Worm (Caenorhabditis elegans): ENCODE data around the gene F59E12.9.

DNA sequence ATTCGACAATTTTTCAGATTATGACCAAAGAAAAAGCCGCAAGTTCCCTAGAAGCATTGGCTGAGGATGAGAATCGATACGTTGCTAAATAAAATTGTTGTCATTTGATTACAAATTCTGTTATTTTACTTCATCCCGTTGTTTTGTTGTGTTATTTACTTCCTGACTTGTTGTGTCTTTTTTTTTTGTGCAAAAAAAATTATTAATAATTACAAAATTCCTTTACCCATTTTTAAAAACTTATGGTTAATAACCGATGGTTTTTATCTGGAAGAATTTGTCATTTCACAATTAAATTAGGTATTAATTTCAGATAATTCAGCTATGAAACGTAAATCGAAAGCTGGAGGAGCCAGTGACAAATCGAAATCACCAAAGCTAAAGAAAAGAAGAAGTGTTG, 50.6 kb downstream of the F59E12.9 start, which contains the start of gene C17G10.1:
- TF ChIP-seq spr-1 (tag; optimal IDR thresholded peaks at IDR 0.05) (no peak), nhr-28 (tag; optimal IDR thresholded peaks at IDR 0.05) (no peak), aly-2 (tag; optimal IDR thresholded peaks at IDR 0.05) (no peak), zag-1 (tag; optimal IDR thresholded peaks at IDR 0.05) (no peak), zip-2 (tag; optimal IDR thresholded peaks at IDR 0.05) (no peak), spr-3 (GFP tag; optimal IDR thresholded peaks at IDR 0.05) (no peak), ces-1 (GFP tag; optimal IDR thresholded peaks at IDR 0.05) (no peak), vab-7 (GFP tag; IDR thresholded peaks at IDR 0.05) (no peak), unc-62 (GFP tag; optimal IDR thresholded peaks at IDR 0.05 in 1 of 2) (no peak), unc-62 (tag; optimal IDR thresholded peaks at IDR 0.05) (no peak), ama-1 (optimal IDR thresholded peaks at IDR 0.05) (no peak), mep-1 (tag; optimal IDR thresholded peaks at IDR 0.05) (no peak), lin-39 (tag; optimal IDR thresholded peaks at IDR 0.05) (no peak), nhr-25 (tag; optimal IDR thresholded peaks at IDR 0.05; ENCODE audit: borderline replicate concordance, insufficient read depth) (no peak), mdl-1 (tag; optimal IDR thresholded peaks at IDR 0.05) (no peak)

Measured in whole organism, L4 larva.